Fruit fly (Drosophila melanogaster) whole organism, embryonic: ENCODE data around the gene CG15473.

ENCODE experiments used
- CG10209 ChIP-seq: fragments of 200-800 bp; sonication (Bioruptor generic); optimal IDR thresholded peaks from 3 replicates; lab custom pipeline; 2017; ENCODE audit warnings: missing biosample characterization, mild to moderate bottlenecking, missing genetic modification characterization, missing genetic modification reagents
- CG1024 ChIP-seq: fragments of 200-800 bp; sonication (Bioruptor generic); IDR thresholded peaks from 2 replicates; pipeline ENCODE4 v1.3.6; 2022; ENCODE audit warnings: missing biosample characterization, missing genetic modification characterization
- CG11504 ChIP-seq: fragments of 200-800 bp; sonication (Bioruptor generic); optimal IDR thresholded peaks from 3 replicates; lab custom pipeline; 2019; ENCODE audit warnings: missing biosample characterization, mild to moderate bottlenecking, missing genetic modification characterization, moderate library complexity
- CG14050 ChIP-seq: fragments of 200-800 bp; sonication (Bioruptor generic); IDR thresholded peaks from 3 replicates; pipeline ENCODE4 v1.3.6; 2022; ENCODE audit warnings: missing biosample characterization, missing genetic modification characterization
- CG15073 ChIP-seq: fragments of 200-800 bp; sonication (Bioruptor generic); optimal IDR thresholded peaks from 2 replicates; lab custom pipeline; 2016; ENCODE audit warnings: missing biosample characterization, missing genetic modification characterization
- CG15269 ChIP-seq: fragments of 200-800 bp; sonication (Bioruptor generic); optimal IDR thresholded peaks from 2 replicates; lab custom pipeline; 2018; ENCODE audit warnings: missing biosample characterization, mild to moderate bottlenecking, missing genetic modification characterization, moderate library complexity
- CG1602 ChIP-seq: fragments of 200-800 bp; sonication (Bioruptor generic); optimal IDR thresholded peaks from 3 replicates; lab custom pipeline; 2016; ENCODE audit warnings: missing biosample characterization, missing genetic modification characterization
- CG17802 ChIP-seq: fragments of 200-800 bp; sonication (Bioruptor generic); optimal IDR thresholded peaks from 2 replicates; lab custom pipeline; 2018; ENCODE audit warnings: missing biosample characterization, mild to moderate bottlenecking, missing genetic modification characterization, moderate library complexity
- CG17912 ChIP-seq: fragments of 200-800 bp; sonication (Bioruptor generic); optimal IDR thresholded peaks from 2 replicates; lab custom pipeline; 2018; ENCODE audit warnings: missing biosample characterization, mild to moderate bottlenecking, missing genetic modification characterization
- CG3163 ChIP-seq: fragments of 200-800 bp; sonication (Bioruptor generic); optimal IDR thresholded peaks from 3 replicates; lab custom pipeline; 2016; ENCODE audit warnings: missing biosample characterization, missing genetic modification characterization
- CG32767 ChIP-seq: fragments of 200-800 bp; sonication (Bioruptor generic); IDR thresholded peaks from 2 replicates; pipeline ENCODE4 v1.3.6; 2022; ENCODE audit warnings: missing biosample characterization, missing genetic modification characterization
- CG34224 ChIP-seq: fragments of 200-800 bp; sonication (Bioruptor generic); IDR thresholded peaks from 3 replicates; pipeline ENCODE4 v1.3.6; 2022; ENCODE audit warnings: missing biosample characterization, missing genetic modification characterization; ENCODE audit not compliant: partially characterized antibody
- CG3838 ChIP-seq: fragments of 200-800 bp; sonication (Bioruptor generic); optimal IDR thresholded peaks from 3 replicates; lab custom pipeline; 2016; ENCODE audit warnings: missing biosample characterization, missing genetic modification characterization
- CG42726 ChIP-seq: fragments of 200-800 bp; sonication (Bioruptor generic); IDR thresholded peaks from 2 replicates; pipeline ENCODE4 v1.3.6; 2022; ENCODE audit warnings: missing biosample characterization, missing genetic modification characterization; ENCODE audit not compliant: partially characterized antibody
- CG4360 ChIP-seq: fragments of 200-800 bp; sonication (Bioruptor generic); IDR thresholded peaks from 2 replicates; pipeline ENCODE4 v1.3.6; 2022; ENCODE audit warnings: missing biosample characterization, missing genetic modification characterization
- CG6689 ChIP-seq: fragments of 200-800 bp; sonication (Bioruptor generic); IDR thresholded peaks from 2 replicates; pipeline ENCODE4 v1.3.6; 2022; ENCODE audit warnings: missing biosample characterization, missing genetic modification characterization
- CG6791 ChIP-seq: fragments of 200-800 bp; sonication (Bioruptor generic); IDR thresholded peaks from 3 replicates; pipeline ENCODE4 v1.3.6; 2022; ENCODE audit warnings: missing biosample characterization, missing genetic modification characterization; ENCODE audit not compliant: partially characterized antibody
- CG8924 ChIP-seq: fragments of 200-800 bp; optimal IDR thresholded peaks from 3 replicates; lab custom pipeline; 2019; ENCODE audit warnings: missing biosample characterization, mild to moderate bottlenecking, missing genetic modification characterization, moderate library complexity
- Doc2 ChIP-seq: fragments of 200-800 bp; sonication (Bioruptor generic); IDR thresholded peaks from 2 replicates; pipeline ENCODE4 v1.3.6; 2022; ENCODE audit warnings: missing biosample characterization, missing genetic modification characterization
- Hey ChIP-seq: fragments of 200-800 bp; sonication (Bioruptor generic); optimal IDR thresholded peaks from 3 replicates; lab custom pipeline; 2018; ENCODE audit warnings: missing biosample characterization, mild to moderate bottlenecking, missing genetic modification characterization
- MTF-1 ChIP-seq: fragments of 200-800 bp; sonication (Bioruptor generic); optimal IDR thresholded peaks from 2 replicates; lab custom pipeline; 2018; ENCODE audit warnings: missing biosample characterization, mild to moderate bottlenecking, missing genetic modification characterization, borderline replicate concordance
- NK7.1 ChIP-seq: fragments of 200-800 bp; sonication (Bioruptor generic); optimal IDR thresholded peaks from 3 replicates; lab custom pipeline; 2016; ENCODE audit warnings: missing biosample characterization, missing genetic modification characterization
- Trl ChIP-seq, 3 experiments: fragments of >200 bp in 2 of 3; fragments of 200-800 bp in 1 of 3; sonication (Bioruptor generic) in 1 of 3; optimal IDR thresholded peaks; 2 replicates in 1 of 3; 3 replicates in 2 of 3; lab custom pipeline; 2016 to 2017; ENCODE audit warnings: missing biosample characterization in 1 of 3, missing genetic modification characterization in 1 of 3
- ara ChIP-seq: fragments of 200-800 bp; sonication (Bioruptor generic); IDR thresholded peaks from 2 replicates; pipeline ENCODE4 v1.3.6; 2022; ENCODE audit warnings: missing biosample characterization, missing genetic modification characterization
- ash1 ChIP-seq: fragments of 200-800 bp; sonication (Bioruptor generic); optimal IDR thresholded peaks from 2 replicates; lab custom pipeline; 2018; ENCODE audit warnings: missing biosample characterization, mild to moderate bottlenecking, missing genetic modification characterization
- bab2 ChIP-seq: fragments of 200-800 bp; sonication (Bioruptor generic); optimal IDR thresholded peaks from 2 replicates; lab custom pipeline; 2016; ENCODE audit warnings: missing biosample characterization, missing genetic modification characterization
- cad ChIP-seq: fragments of >200 bp; optimal IDR thresholded peaks from 2 replicates; lab custom pipeline; 2017; ENCODE audit warnings: missing biosample characterization, missing genetic modification characterization
- dmrt11E ChIP-seq: fragments of 200-800 bp; sonication (Bioruptor generic); optimal IDR thresholded peaks from 3 replicates; lab custom pipeline; 2018; ENCODE audit warnings: missing biosample characterization, mild to moderate bottlenecking, missing genetic modification characterization, moderate library complexity
- dmrt99B ChIP-seq: fragments of 200-800 bp; sonication (Bioruptor generic); optimal IDR thresholded peaks from 2 replicates; lab custom pipeline; 2018; ENCODE audit warnings: missing biosample characterization, mild to moderate bottlenecking, missing genetic modification characterization, moderate library complexity
- gem ChIP-seq: fragments of 200-800 bp; sonication (Bioruptor generic); optimal IDR thresholded peaks from 2 replicates; lab custom pipeline; 2019; ENCODE audit warnings: missing biosample characterization, mild to moderate bottlenecking, missing genetic modification characterization, moderate library complexity
- her ChIP-seq: fragments of 200-800 bp; sonication (Bioruptor generic); optimal IDR thresholded peaks from 2 replicates; lab custom pipeline; 2016; ENCODE audit warnings: missing biosample characterization, missing genetic modification characterization
- hkb ChIP-seq, 2 experiments: fragments of 200-800 bp in 1 of 2; fragments of >200 bp in 1 of 2; sonication (Bioruptor generic) in 1 of 2; IDR thresholded peaks in 1 of 2; optimal IDR thresholded peaks in 1 of 2; 2 replicates each; pipeline versions ENCODE4 v1.3.6 to Lab custom; 2017 to 2022; ENCODE audit warnings: missing biosample characterization in 1 of 2, missing genetic modification characterization in 1 of 2
- knrl ChIP-seq: fragments of 200-800 bp; sonication (Bioruptor generic); IDR thresholded peaks from 3 replicates; pipeline ENCODE4 v1.3.6; 2022; ENCODE audit warnings: missing biosample characterization, missing genetic modification characterization; ENCODE audit not compliant: partially characterized antibody
- nau ChIP-seq: fragments of 200-800 bp; sonication (Bioruptor generic); optimal IDR thresholded peaks from 3 replicates; lab custom pipeline; 2017; ENCODE audit warnings: missing biosample characterization, mild to moderate bottlenecking, missing genetic modification characterization, missing genetic modification reagents
- nerfin-2 ChIP-seq: fragments of 200-800 bp; sonication (Bioruptor generic); IDR thresholded peaks from 2 replicates; pipeline ENCODE4 v1.3.6; 2022; ENCODE audit warnings: missing biosample characterization, missing genetic modification characterization; ENCODE audit not compliant: partially characterized antibody
- pfk ChIP-seq: fragments of 200-800 bp; sonication (Bioruptor generic); optimal IDR thresholded peaks from 2 replicates; lab custom pipeline; 2018; ENCODE audit warnings: missing biosample characterization, mild to moderate bottlenecking, missing genetic modification characterization, moderate library complexity
- pnt ChIP-seq: fragments of 200-800 bp; sonication (Bioruptor generic); optimal IDR thresholded peaks from 3 replicates; lab custom pipeline; 2016; ENCODE audit warnings: missing biosample characterization, missing genetic modification characterization
- psq ChIP-seq: fragments of 200-800 bp; sonication (Bioruptor generic); optimal IDR thresholded peaks from 2 replicates; lab custom pipeline; 2017; ENCODE audit warnings: missing biosample characterization, missing genetic modification characterization
- rib ChIP-seq: fragments of 200-800 bp; sonication (Bioruptor generic); IDR thresholded peaks from 2 replicates; pipeline ENCODE4 v1.3.6; 2022; ENCODE audit warnings: missing biosample characterization, missing genetic modification characterization
- run ChIP-seq: fragments of 200-800 bp; sonication (Bioruptor generic); optimal IDR thresholded peaks from 3 replicates; lab custom pipeline; 2018; ENCODE audit warnings: missing biosample characterization, mild to moderate bottlenecking, missing genetic modification characterization
- salm ChIP-seq: fragments of 200-800 bp; sonication (Bioruptor generic); optimal IDR thresholded peaks from 2 replicates; lab custom pipeline; 2018; ENCODE audit warnings: missing biosample characterization, mild to moderate bottlenecking, missing genetic modification characterization
- sd ChIP-seq: fragments of 200-800 bp; sonication (Bioruptor generic); optimal IDR thresholded peaks from 3 replicates; lab custom pipeline; 2018; ENCODE audit warnings: missing biosample characterization, mild to moderate bottlenecking, missing genetic modification characterization, moderate library complexity
- shn ChIP-seq: fragments of 200-800 bp; sonication (Bioruptor generic); optimal IDR thresholded peaks from 3 replicates; lab custom pipeline; 2016; ENCODE audit warnings: missing biosample characterization, missing genetic modification characterization
- tgo ChIP-seq: fragments of 200-800 bp; sonication (Bioruptor generic); IDR thresholded peaks from 3 replicates; pipeline ENCODE4 v1.3.6; 2022; ENCODE audit warnings: missing biosample characterization, missing genetic modification characterization
- usp ChIP-seq: fragments of >200 bp; optimal IDR thresholded peaks from 2 replicates; lab custom pipeline; 2017; ENCODE audit warnings: missing biosample characterization, missing genetic modification characterization
- wdn ChIP-seq: fragments of 200-800 bp; sonication (Bioruptor generic); IDR thresholded peaks from 2 replicates; pipeline ENCODE4 v1.3.6; 2022; ENCODE audit warnings: missing biosample characterization, missing genetic modification characterization
- wor ChIP-seq: fragments of 200-800 bp; sonication (Bioruptor generic); IDR thresholded peaks from 2 replicates; pipeline ENCODE4 v1.3.6; 2022; ENCODE audit warnings: missing biosample characterization, missing genetic modification characterization

The CG15473 gene

dm6 chrX:4616865-4617669, 37.2 kb downstream of the CG15473 start, which contains the start of gene peb (continued):
- TF ChIP-seq CG14050 (no peak), MTF-1 (GFP tag; lab: Kevin White, UChicago) (no peak), gem (peak; percentile 68), hkb (optimal IDR thresholded peaks at IDR 0.05; lab: Kevin White, UChicago) (no peak), hkb (GFP tag; IDR thresholded peaks at IDR 0.05; lab: Robert Waterston, UW) (0 out of 2 replicates have a peak, but pooled peaks have one; percentile 12), run (tag; lab: Kevin White, UChicago) (no peak), nerfin-2 (GFP tag; lab: Robert Waterston, UW) (no peak), CG3163 (GFP tag; lab: Kevin White, UChicago) (no peak), nau (GFP tag; lab: Kevin White, UChicago) (no peak), psq (GFP tag; lab: Kevin White, UChicago) (no peak), usp (GFP tag; lab: Kevin White, UChicago) (no peak), CG34224 (GFP tag; lab: Robert Waterston, UW) (peak; percentile 49; the same call in 1 of the 3 replicates), CG1602 (GFP tag; lab: Kevin White, UChicago) (peak; percentile 66), CG15269 (no peak), CG15073 (GFP tag; lab: Kevin White, UChicago) (no peak), CG42726 (0 out of 2 replicates have a peak, but pooled peaks have one; percentile 52), wor (GFP tag; lab: Robert Waterston, UW) (0 out of 2 replicates have a peak, but pooled peaks have one; percentile 19), sd (no peak), dmrt99B (tag; lab: Kevin White, UChicago) (peak; percentile 48), pnt (GFP tag; lab: Kevin White, UChicago) (peak; percentile 76), dmrt11E (tag; lab: Kevin White, UChicago) (peak; percentile 81), NK7.1 (GFP tag; lab: Kevin White, UChicago) (peak; percentile 57), CG6791 (GFP tag; lab: Robert Waterston, UW) (no peak), Hey (tag; lab: Kevin White, UChicago) (no peak), CG11504 (tag; lab: Kevin White, UChicago) (peak; percentile 69), Trl (optimal IDR thresholded peaks at IDR 0.05; lab: Kevin White, UChicago) (peak; percentile 86 to 89), Trl (GFP tag; optimal IDR thresholded peaks at IDR 0.05; lab: Kevin White, UChicago) (peak; percentile 34), cad (GFP tag; lab: Kevin White, UChicago) (no peak), CG1024 (GFP tag; lab: Robert Waterston, UW) (no peak), CG6689 (GFP tag; lab: Robert Waterston, UW) (peak; percentile 78), Doc2 (GFP tag; lab: Robert Waterston, UW) (no peak), CG17802 (no peak), CG32767 (peak; percentile 12; the same call in 1 of the 2 replicates), her (GFP tag; lab: Kevin White, UChicago) (no peak), CG8924 (tag; lab: Kevin White, UChicago) (peak; percentile 50), ara (GFP tag; lab: Robert Waterston, UW) (peak; percentile 28; the same call in 1 of the 2 replicates), shn (no peak), CG3838 (GFP tag; lab: Kevin White, UChicago) (no peak), wdn (no peak), CG17912 (GFP tag; lab: Kevin White, UChicago) (no peak), ash1 (GFP tag; lab: Kevin White, UChicago) (no peak), CG10209 (GFP tag; lab: Kevin White, UChicago) (peak; percentile 33), bab2 (GFP tag; lab: Kevin White, UChicago) (peak; percentile 74), tgo (peak; percentile 32; the same call in 1 of the 3 replicates), knrl (GFP tag; lab: Robert Waterston, UW) (no peak), salm (tag; lab: Kevin White, UChicago) (no peak), pfk (GFP tag; lab: Kevin White, UChicago) (no peak), CG4360 (GFP tag; lab: Robert Waterston, UW) (no peak), rib (GFP tag; lab: Robert Waterston, UW) (0 out of 2 replicates have a peak, but pooled peaks have one; percentile 10)
